Worm (Caenorhabditis elegans) whole organism, young adult: ENCODE results near the gene F55A11.8.

Experiments used
- aptf-3 ChIP-seq: fragments of 200-800 bp; sonication (Bioruptor generic); IDR thresholded peaks from 2 replicates; pipeline ENCODE4 v1.3.6; 2022; ENCODE audit warnings: missing genetic modification characterization, missing compliant biosample characterization
- gei-17 ChIP-seq: fragments of 200-800 bp; sonication (Bioruptor generic); optimal IDR thresholded peaks from 2 replicates; lab custom pipeline; 2018; ENCODE audit warnings: mild to moderate bottlenecking, missing genetic modification characterization, missing compliant biosample characterization
- snpc-1.1 ChIP-seq: sonication (generic microtip); optimal IDR thresholded peaks from 2 replicates; lab custom pipeline; 2017; ENCODE audit warnings: missing genetic modification characterization, mild to moderate bottlenecking, missing compliant biosample characterization, antibody characterized with exemption, moderate library complexity, missing genotype, missing genetic modification reagents; ENCODE audit not compliant: insufficient read depth

DNA sequence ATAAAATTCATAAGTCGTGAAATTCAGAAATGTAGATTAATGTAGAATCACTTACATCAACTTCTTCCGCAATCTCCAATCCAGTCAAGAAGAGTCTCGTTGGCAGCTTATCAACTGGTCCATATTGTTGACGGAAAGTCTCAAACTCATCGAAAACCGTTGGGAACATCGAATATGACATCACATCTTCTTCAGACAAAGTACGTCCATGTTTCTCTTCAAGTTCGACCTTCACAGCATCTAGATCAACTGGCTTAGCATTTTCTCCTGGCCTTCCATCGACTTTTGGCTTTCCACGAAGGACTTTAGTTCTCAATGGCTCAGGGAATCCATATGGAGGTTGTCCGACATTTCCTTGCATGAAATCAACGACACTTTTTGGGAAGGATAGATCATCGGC lies 30.8 kb downstream of the F55A11.8 start:
- TF ChIP-seq aptf-3 (GFP tag; lab: Robert Waterston, UW) (no peak), gei-17 (GFP tag; lab: Kevin White, UChicago) (no peak), snpc-1.1 (no peak)
